Worm (Caenorhabditis elegans) whole organism, L2 larva: ENCODE data around the gene C11E4.8.

ENCODE experiments used
- F13H6.1 ChIP-seq: sonication (generic microtip); optimal IDR thresholded peaks from 2 replicates; lab custom pipeline; 2016; ENCODE audit warnings: missing genetic modification characterization, missing compliant biosample characterization
- R02D3.7 ChIP-seq: fragments of 150-350 bp; optimal IDR thresholded peaks from 2 replicates; lab custom pipeline; 2014; ENCODE audit warnings: missing biosample characterization, missing genetic modification characterization
- Y55F3AM.14 ChIP-seq: fragments of 200-800 bp; sonication (Bioruptor generic); optimal IDR thresholded peaks from 2 replicates; lab custom pipeline; 2018; ENCODE audit warnings: mild to moderate bottlenecking, missing genetic modification characterization, missing compliant biosample characterization
- alr-1 ChIP-seq: fragments of 150-350 bp; optimal IDR thresholded peaks from 2 replicates; lab custom pipeline; 2014; ENCODE audit warnings: missing biosample characterization, missing genetic modification characterization
- ama-1 ChIP-seq: fragments of 150-350 bp; optimal IDR thresholded peaks from 2 replicates; lab custom pipeline; 2018; ENCODE audit warnings: inconsistent platforms
- blmp-1 ChIP-seq: sonication (generic microtip); optimal IDR thresholded peaks from 2 replicates; lab custom pipeline; 2017; ENCODE audit warnings: missing genetic modification characterization, mild to moderate bottlenecking, missing compliant biosample characterization, antibody characterized with exemption, moderate library complexity; ENCODE audit not compliant: insufficient read depth
- ceh-16 ChIP-seq: fragments of 150-350 bp; optimal IDR thresholded peaks from 2 replicates; lab custom pipeline; 2014; ENCODE audit warnings: missing biosample characterization, missing genetic modification characterization
- crh-2 ChIP-seq: sonication (generic microtip); optimal IDR thresholded peaks from 2 replicates; lab custom pipeline; 2017; ENCODE audit warnings: missing biosample characterization, missing genetic modification characterization
- dmd-4 ChIP-seq: sonication (generic microtip); optimal IDR thresholded peaks from 2 replicates; lab custom pipeline; 2017; ENCODE audit warnings: missing biosample characterization, missing genetic modification characterization
- egl-27 ChIP-seq: sonication (generic microtip); optimal IDR thresholded peaks from 3 replicates; lab custom pipeline; 2017; ENCODE audit warnings: missing biosample characterization, missing genetic modification reagents, missing genetic modification characterization
- elt-1 ChIP-seq: fragments of 150-350 bp; optimal IDR thresholded peaks from 2 replicates; lab custom pipeline; 2014; ENCODE audit warnings: missing biosample characterization, missing genetic modification characterization
- gmeb-1 ChIP-seq: fragments of 150-350 bp; optimal IDR thresholded peaks from 2 replicates; lab custom pipeline; 2014; ENCODE audit warnings: missing biosample characterization, missing genetic modification characterization
- lin-11 ChIP-seq: fragments of 150-350 bp; sonication (generic microtip); optimal IDR thresholded peaks from 2 replicates; lab custom pipeline; 2014; ENCODE audit warnings: missing biosample characterization, missing genetic modification characterization, inconsistent platforms, mixed read lengths
- lin-13 ChIP-seq: fragments of 150-350 bp; optimal IDR thresholded peaks from 2 replicates; lab custom pipeline; 2014; ENCODE audit warnings: missing biosample characterization, missing genetic modification reagents, missing genetic modification characterization
- lin-39 ChIP-seq: fragments of 150-350 bp; optimal IDR thresholded peaks from 2 replicates; lab custom pipeline; 2014; ENCODE audit warnings: missing biosample characterization, missing genetic modification reagents, missing genetic modification characterization
- lsy-2 ChIP-seq, 2 experiments: fragments of 150-350 bp in 1 of 2; sonication (generic microtip) in 1 of 2; optimal IDR thresholded peaks; 2 replicates each; lab custom pipeline; 2014 to 2017; ENCODE audit warnings: missing biosample characterization in 2 of 2, missing genetic modification characterization in 2 of 2
- mab-5 ChIP-seq: fragments of 150-350 bp; optimal IDR thresholded peaks from 2 replicates; lab custom pipeline; 2014; ENCODE audit warnings: missing biosample characterization, missing genetic modification characterization
- mbf-1 ChIP-seq: sonication (generic microtip); optimal IDR thresholded peaks from 2 replicates; lab custom pipeline; 2017; ENCODE audit warnings: missing biosample characterization, missing genetic modification characterization
- mdl-1 ChIP-seq, 2 experiments: fragments of 150-350 bp in 1 of 2; sonication (generic microtip) in 1 of 2; optimal IDR thresholded peaks; 2 replicates each; lab custom pipeline; 2017; ENCODE audit warnings: missing biosample characterization in 2 of 2, missing genetic modification characterization in 2 of 2
- nhr-10 ChIP-seq: sonication (generic microtip); optimal IDR thresholded peaks from 2 replicates; lab custom pipeline; 2017; ENCODE audit warnings: missing biosample characterization, missing genetic modification characterization
- nhr-12 ChIP-seq: fragments of 150-350 bp; optimal IDR thresholded peaks from 2 replicates; lab custom pipeline; 2014; ENCODE audit warnings: missing biosample characterization, missing genetic modification characterization
- nhr-129 ChIP-seq: fragments of 150-350 bp; optimal IDR thresholded peaks from 2 replicates; lab custom pipeline; 2014; ENCODE audit warnings: missing biosample characterization, missing genetic modification characterization
- nhr-21 ChIP-seq: fragments of 150-350 bp; optimal IDR thresholded peaks from 2 replicates; lab custom pipeline; 2014; ENCODE audit warnings: missing biosample characterization, missing genetic modification characterization
- nhr-23 ChIP-seq: fragments of 150-350 bp; optimal IDR thresholded peaks from 2 replicates; lab custom pipeline; 2014; ENCODE audit warnings: missing biosample characterization, missing genetic modification reagents, missing genetic modification characterization
- nhr-237 ChIP-seq: fragments of 150-350 bp; optimal IDR thresholded peaks from 2 replicates; lab custom pipeline; 2014; ENCODE audit warnings: missing biosample characterization, missing genetic modification characterization
- nhr-25 ChIP-seq: fragments of 150-350 bp; sonication (generic microtip); optimal IDR thresholded peaks from 3 replicates; lab custom pipeline; 2014; ENCODE audit warnings: missing biosample characterization, missing genetic modification characterization
- nhr-77 ChIP-seq: fragments of 150-350 bp; optimal IDR thresholded peaks from 2 replicates; lab custom pipeline; 2014; ENCODE audit warnings: missing biosample characterization, missing genetic modification characterization
- skn-1 ChIP-seq: sonication (generic microtip); optimal IDR thresholded peaks from 2 replicates; lab custom pipeline; 2017; ENCODE audit warnings: missing biosample characterization, missing genetic modification characterization
- sma-3 ChIP-seq: sonication (generic microtip); optimal IDR thresholded peaks from 2 replicates; lab custom pipeline; 2016; ENCODE audit warnings: missing genetic modification reagents, missing genetic modification characterization, missing compliant biosample characterization
- sma-9 ChIP-seq, 2 experiments: fragments of 150-350 bp in 1 of 2; sonication (generic microtip) in 1 of 2; optimal IDR thresholded peaks; 2 replicates each; lab custom pipeline; 2014 to 2016; ENCODE audit warnings: missing genetic modification characterization in 2 of 2, mild to moderate bottlenecking in 1 of 2, missing biosample characterization in 1 of 2, missing compliant biosample characterization in 1 of 2, missing genetic modification reagents in 1 of 2, moderate library complexity in 1 of 2
- snpc-4 ChIP-seq: fragments of 150-350 bp; optimal IDR thresholded peaks from 2 replicates; lab custom pipeline; 2014; ENCODE audit warnings: missing biosample characterization, missing genetic modification characterization
- unc-39 ChIP-seq: fragments of 150-350 bp; optimal IDR thresholded peaks from 2 replicates; lab custom pipeline; 2014; ENCODE audit warnings: missing biosample characterization, missing genetic modification characterization
- unc-55 ChIP-seq: fragments of 150-350 bp; sonication (generic microtip); optimal IDR thresholded peaks from 3 replicates; lab custom pipeline; 2014; ENCODE audit warnings: missing biosample characterization, missing genetic modification reagents, missing genetic modification characterization
- unc-62 ChIP-seq: fragments of 150-350 bp; optimal IDR thresholded peaks from 2 replicates; lab custom pipeline; 2014; ENCODE audit warnings: missing biosample characterization, missing genetic modification reagents, missing genetic modification characterization
- zag-1 ChIP-seq: fragments of 150-350 bp; optimal IDR thresholded peaks from 2 replicates; lab custom pipeline; 2014; ENCODE audit warnings: missing biosample characterization, missing genetic modification characterization
- ztf-1 ChIP-seq: fragments of 200-800 bp; sonication (Bioruptor generic); conservative IDR thresholded peaks from 2 replicates; pipeline ENCODE4 v1.3.6; 2022; ENCODE audit warnings: missing genetic modification characterization, missing compliant biosample characterization
- ztf-11 ChIP-seq: sonication (generic microtip); optimal IDR thresholded peaks from 2 replicates; lab custom pipeline; 2017; ENCODE audit warnings: missing biosample characterization, missing genetic modification characterization

C11E4.8 gene

ce11 chrX:9620136-9620535 lies at the start of gene C11E4.8:
TSS of gene C11E4.8 (plus strand) at chrX:9620436.
- TF ChIP-seq skn-1 (tag; lab: Kevin White, UChicago) (no peak), crh-2 (tag; lab: Kevin White, UChicago) (no peak), nhr-237 (tag; lab: Kevin White, UChicago) (no peak), ceh-16 (tag; lab: Kevin White, UChicago) (no peak)

ce11 chrX:9576928-9577327 lies 43.3 kb upstream of the C11E4.8 start, which contains the start of gene glb-17:
TSS of gene glb-17 (minus strand) at chrX:9577028.
- no peak for TF ChIP-seq ama-1
- no peak for TF ChIP-seq snpc-4 (tag; lab: Kevin White, UChicago)
- no peak for TF ChIP-seq alr-1
- no peak for TF ChIP-seq nhr-10
- no peak for TF ChIP-seq Y55F3AM.14 (GFP tag; lab: Kevin White, UChicago)
- no peak for TF ChIP-seq mbf-1 (tag; lab: Kevin White, UChicago)
- no peak for TF ChIP-seq ztf-11 (tag; lab: Kevin White, UChicago)
- TF ChIP-seq nhr-12 (tag; lab: Kevin White, UChicago): no peak
- TF ChIP-seq ztf-1: no peak
- TF ChIP-seq nhr-77: no peak
- no peak for TF ChIP-seq lsy-2 (tag; optimal IDR thresholded peaks at IDR 0.05; lab: Kevin White, UChicago)
- no peak for TF ChIP-seq R02D3.7 (tag; lab: Kevin White, UChicago)
- TF ChIP-seq mdl-1 (tag; optimal IDR thresholded peaks at IDR 0.05; lab: Kevin White, UChicago): no peak
- no peak for TF ChIP-seq lin-13
- no peak for TF ChIP-seq lin-11
- no peak for TF ChIP-seq dmd-4 (tag; lab: Kevin White, UChicago)
- TF ChIP-seq nhr-23 (tag; lab: Kevin White, UChicago): no peak
- TF ChIP-seq lin-39 (tag; lab: Kevin White, UChicago): no peak
- TF ChIP-seq, all 48 proteins: peak for 0

ce11 chrX:9584333-9584732 lies 35.9 kb upstream of the C11E4.8 start, which contains the start of gene gpx-5:
TSS of gene gpx-5 (plus strand) at chrX:9584668.
- no peak for TF ChIP-seq unc-39
- TF ChIP-seq Y55F3AM.14 (GFP tag; lab: Kevin White, UChicago): no peak
- peak; percentile 50 for TF ChIP-seq F13H6.1
- no peak for TF ChIP-seq gmeb-1
- TF ChIP-seq R02D3.7 (tag; lab: Kevin White, UChicago): no peak
- peak; percentile 67 for TF ChIP-seq nhr-25 (tag; lab: Kevin White, UChicago)
- TF ChIP-seq egl-27 (tag; lab: Kevin White, UChicago): peak; percentile 10
- peak; percentile 7 for TF ChIP-seq blmp-1 (tag; lab: Kevin White, UChicago)
- TF ChIP-seq crh-2 (tag; lab: Kevin White, UChicago): no peak
- TF ChIP-seq lin-11: no peak
- TF ChIP-seq nhr-77: no peak
- no peak for TF ChIP-seq lsy-2 (tag; optimal IDR thresholded peaks at IDR 0.05; lab: Kevin White, UChicago)
- peak; percentile 47 for TF ChIP-seq sma-3
- TF ChIP-seq ztf-11 (tag; lab: Kevin White, UChicago): no peak
- no peak for TF ChIP-seq mab-5 (tag; lab: Kevin White, UChicago)
- TF ChIP-seq unc-62: no peak
- TF ChIP-seq unc-55: no peak
- peak; percentile 47 for TF ChIP-seq nhr-129
- TF ChIP-seq nhr-12 (tag; lab: Kevin White, UChicago): no peak
- peak; percentile 31 for TF ChIP-seq sma-9 (GFP tag; optimal IDR thresholded peaks at IDR 0.05; lab: Kevin White, UChicago)
- no peak for TF ChIP-seq sma-9 (tag; optimal IDR thresholded peaks at IDR 0.05; lab: Kevin White, UChicago)
- no peak for TF ChIP-seq elt-1 (tag; lab: Kevin White, UChicago)
- no peak for TF ChIP-seq alr-1
- no peak for TF ChIP-seq nhr-237 (tag; lab: Kevin White, UChicago)
- TF ChIP-seq zag-1 (tag; lab: Kevin White, UChicago): no peak
- TF ChIP-seq nhr-21: peak; percentile 17
- no peak for TF ChIP-seq snpc-4 (tag; lab: Kevin White, UChicago)
- TF ChIP-seq, all 48 proteins: peak for 8

- no peak for TF ChIP-seq unc-55
- peak; percentile 53 for TF ChIP-seq nhr-25 (tag; lab: Kevin White, UChicago)
Observed at ce11 chrX:9585584-9586166, 34.6 kb upstream of the C11E4.8 start.
